Fruit fly (Drosophila melanogaster): ENCODE results near the gene ND-15.

ND-15 gene

dm6 chr2L:163229-163628 lies 48.7 kb downstream of the ND-15 start (continued):
- no peak for TF ChIP-seq CG15011 (GFP tag; optimal IDR thresholded peaks at IDR 0.05)
- no peak for TF ChIP-seq pho (GFP tag; optimal IDR thresholded peaks at IDR 0.05)
- TF ChIP-seq Hr39 (optimal IDR thresholded peaks at IDR 0.05) = no peak
- TF ChIP-seq da (GFP tag; optimal IDR thresholded peaks at IDR 0.05) = no peak
- TF ChIP-seq CG12391 (tag; optimal IDR thresholded peaks at IDR 0.05) = no peak
- TF ChIP-seq CG2202 (tag; optimal IDR thresholded peaks at IDR 0.05) = no peak
- no peak for TF ChIP-seq CG10654 (GFP tag; optimal IDR thresholded peaks at IDR 0.05)
- TF ChIP-seq H15 (GFP tag; IDR thresholded peaks at IDR 0.05) = no peak
- TF ChIP-seq CG8290 (GFP tag; optimal IDR thresholded peaks at IDR 0.05) = no peak
- peak in 1 of 2 experiments; percentile 30 for TF ChIP-seq CG8290 (tag; optimal IDR thresholded peaks at IDR 0.05)
- no peak for TF ChIP-seq NfI (GFP tag; optimal IDR thresholded peaks at IDR 0.05)
- TF ChIP-seq C15 (GFP tag; IDR thresholded peaks at IDR 0.05) = no peak
- no peak for TF ChIP-seq CG17802 (tag; optimal IDR thresholded peaks at IDR 0.05)
- TF ChIP-seq kni (GFP tag; optimal IDR thresholded peaks at IDR 0.05) = peak; percentile 64
- TF ChIP-seq CTCF (GFP tag; optimal IDR thresholded peaks at IDR 0.05) = no peak
- TF ChIP-seq sug (tag; optimal IDR thresholded peaks at IDR 0.05) = peak; percentile 29
- peak; percentile 66 for TF ChIP-seq mirr (GFP tag; optimal IDR thresholded peaks at IDR 0.05)
- TF ChIP-seq GATAe (GFP tag; conservative IDR thresholded peaks at IDR 0.05) = no peak
- TF ChIP-seq NK7.1 (GFP tag; optimal IDR thresholded peaks at IDR 0.05) = no peak
- no peak for TF ChIP-seq BtbVII (GFP tag; optimal IDR thresholded peaks at IDR 0.05)
- no peak for TF ChIP-seq CG10979 (tag; optimal IDR thresholded peaks at IDR 0.05)
- no peak for TF ChIP-seq Blimp-1 (GFP tag; optimal IDR thresholded peaks at IDR 0.05)
- no peak for TF ChIP-seq CG14965 (GFP tag; optimal IDR thresholded peaks at IDR 0.05; ENCODE audit: borderline replicate concordance)
- no peak for TF ChIP-seq caup (GFP tag; optimal IDR thresholded peaks at IDR 0.05; ENCODE audit: severe bottlenecking)
- no peak for TF ChIP-seq sim (GFP tag; IDR thresholded peaks at IDR 0.05)
- no peak for TF ChIP-seq ro (GFP tag; IDR thresholded peaks at IDR 0.05)
- TF ChIP-seq CG11085 (GFP tag; IDR thresholded peaks at IDR 0.05) = no peak
- no peak for TF ChIP-seq sc (optimal IDR thresholded peaks at IDR 0.05)
- TF ChIP-seq sc (GFP tag; optimal IDR thresholded peaks at IDR 0.05) = no peak
- no peak for TF ChIP-seq CG7928 (GFP tag; optimal IDR thresholded peaks at IDR 0.05)
- TF ChIP-seq Sry-β (GFP tag; optimal IDR thresholded peaks at IDR 0.05) = no peak
- TF ChIP-seq CG17612 (GFP tag; IDR thresholded peaks at IDR 0.05) = no peak
- no peak for TF ChIP-seq Rfx (GFP tag; IDR thresholded peaks at IDR 0.05)
- TF ChIP-seq D19B (GFP tag; optimal IDR thresholded peaks at IDR 0.05) = no peak
- no peak for TF ChIP-seq Lhr (GFP tag; optimal IDR thresholded peaks at IDR 0.05)
- TF ChIP-seq Sin3A (optimal IDR thresholded peaks at IDR 0.05) = no peak
- TF ChIP-seq Atf3 (GFP tag; optimal IDR thresholded peaks at IDR 0.05) = no peak
- no peak for TF ChIP-seq Hmr (GFP tag; optimal IDR thresholded peaks at IDR 0.05)
- peak; percentile 3 for TF ChIP-seq CG12769 (tag; optimal IDR thresholded peaks at IDR 0.05)
- no peak for TF ChIP-seq zfh2 (GFP tag; optimal IDR thresholded peaks at IDR 0.05)
- TF ChIP-seq Pdp1 (GFP tag; optimal IDR thresholded peaks at IDR 0.05) = no peak
- no peak for TF ChIP-seq dysf (GFP tag; IDR thresholded peaks at IDR 0.05)
- peak; percentile 74 for TF ChIP-seq Med (GFP tag)
- TF ChIP-seq CG10959 (GFP tag; IDR thresholded peaks at IDR 0.05) = no peak
